Worm (Caenorhabditis elegans) whole organism, early embryonic: ENCODE results near the gene lev-9.
A peak's percentile ranks its signal among the peaks of the same experiment; 100 is the strongest.

Experiments
- B0310.2 ChIP-seq: sonication (generic microtip); optimal IDR thresholded peaks from 2 replicates; lab custom pipeline; 2016; ENCODE audit warnings: mild to moderate bottlenecking, missing genetic modification characterization, missing compliant biosample characterization
- F13C5.2 ChIP-seq: sonication (generic microtip); optimal IDR thresholded peaks from 2 replicates; lab custom pipeline; 2017; ENCODE audit warnings: mild to moderate bottlenecking, missing genetic modification characterization, inconsistent platforms, missing compliant biosample characterization
- aly-1 ChIP-seq: sonication (generic microtip); optimal IDR thresholded peaks from 2 replicates; lab custom pipeline; 2016; ENCODE audit warnings: missing genetic modification characterization, missing compliant biosample characterization
- ama-1 ChIP-seq: fragments of 150-350 bp; optimal IDR thresholded peaks from 2 replicates; lab custom pipeline; 2014
- ceh-13 ChIP-seq: fragments of 200-800 bp; sonication (Bioruptor generic); optimal IDR thresholded peaks from 2 replicates; lab custom pipeline; 2018; ENCODE audit warnings: mild to moderate bottlenecking, missing genetic modification characterization, missing compliant biosample characterization
- ceh-36 ChIP-seq: sonication (generic microtip); optimal IDR thresholded peaks from 2 replicates; lab custom pipeline; 2016; ENCODE audit warnings: missing genetic modification characterization, inconsistent platforms, missing compliant biosample characterization
- ets-7 ChIP-seq: sonication (generic microtip); optimal IDR thresholded peaks from 2 replicates; lab custom pipeline; 2016; ENCODE audit warnings: missing genotype, missing genetic modification characterization, missing compliant biosample characterization
- flt-1 ChIP-seq: fragments of 200-800 bp; sonication (Bioruptor generic); IDR thresholded peaks from 2 replicates; pipeline ENCODE4 v1.3.6; 2022; ENCODE audit warnings: missing genetic modification characterization, missing compliant biosample characterization
- hmbx-1 ChIP-seq: sonication (generic microtip); optimal IDR thresholded peaks from 2 replicates; lab custom pipeline; 2016; ENCODE audit warnings: mild to moderate bottlenecking, missing genetic modification characterization, missing compliant biosample characterization
- hmg-4 ChIP-seq: fragments of 200-800 bp; sonication (Bioruptor generic); optimal IDR thresholded peaks from 2 replicates; lab custom pipeline; 2018; ENCODE audit warnings: mild to moderate bottlenecking, missing genetic modification characterization, missing compliant biosample characterization
- hnd-1 ChIP-seq: sonication (generic microtip); optimal IDR thresholded peaks from 2 replicates; lab custom pipeline; 2016; ENCODE audit warnings: missing genetic modification characterization, missing compliant biosample characterization
- pes-1 ChIP-seq: fragments of 200-800 bp; sonication (Bioruptor generic); IDR thresholded peaks from 2 replicates; pipeline ENCODE4 v1.3.6; 2022; ENCODE audit warnings: missing genetic modification reagents, missing genetic modification characterization, missing compliant biosample characterization
- scrt-1 ChIP-seq: fragments of 200-800 bp; sonication (Bioruptor generic); IDR thresholded peaks from 2 replicates; pipeline ENCODE4 v1.3.6; 2022; ENCODE audit warnings: missing genetic modification characterization, missing compliant biosample characterization
- sea-1 ChIP-seq: fragments of 200-800 bp; sonication (Bioruptor generic); conservative IDR thresholded peaks from 2 replicates; pipeline ENCODE4 v1.3.6; 2022; ENCODE audit warnings: missing genetic modification characterization, missing compliant biosample characterization
- tbx-11 ChIP-seq: fragments of 200-800 bp; sonication (Bioruptor generic); IDR thresholded peaks from 2 replicates; pipeline ENCODE4 v1.3.6; 2022; ENCODE audit warnings: missing genetic modification characterization, missing compliant biosample characterization
- tbx-37 ChIP-seq: fragments of 200-800 bp; sonication (Bioruptor generic); conservative IDR thresholded peaks from 2 replicates; pipeline ENCODE4 v1.3.6; 2022; ENCODE audit warnings: missing genetic modification reagents, missing genetic modification characterization, missing compliant biosample characterization
- tra-4 ChIP-seq: sonication (generic microtip); optimal IDR thresholded peaks from 2 replicates; lab custom pipeline; 2017; ENCODE audit warnings: missing genetic modification characterization, missing compliant biosample characterization

lev-9 gene

DNA sequence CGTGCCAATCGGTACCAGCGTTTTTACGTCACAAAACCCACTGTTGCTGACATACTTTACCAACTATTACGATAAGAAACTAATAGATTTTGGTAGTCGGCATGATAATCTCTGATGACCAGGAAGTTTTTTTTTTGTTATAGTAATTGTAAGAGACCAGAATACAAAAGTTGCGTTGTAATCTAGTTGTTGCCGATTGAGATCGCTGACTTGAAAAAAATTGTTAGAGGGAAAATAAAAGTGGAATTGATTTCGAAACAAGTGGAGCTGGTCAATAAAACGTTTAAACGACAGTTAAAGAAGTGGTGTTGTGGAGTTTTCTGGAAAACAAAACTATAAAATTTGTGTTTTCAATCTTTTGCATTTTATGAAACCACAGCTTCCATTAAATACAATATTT lies 34.6 kb downstream of the lev-9 start:
- no peak for TF ChIP-seq tbx-37 (GFP tag; lab: Robert Waterston, UW)
- TF ChIP-seq hmbx-1 (tag; lab: Kevin White, UChicago) = no peak
- TF ChIP-seq flt-1 (GFP tag; lab: Robert Waterston, UW) = no peak
- TF ChIP-seq sea-1 (GFP tag; lab: Robert Waterston, UW) = no peak

DNA sequence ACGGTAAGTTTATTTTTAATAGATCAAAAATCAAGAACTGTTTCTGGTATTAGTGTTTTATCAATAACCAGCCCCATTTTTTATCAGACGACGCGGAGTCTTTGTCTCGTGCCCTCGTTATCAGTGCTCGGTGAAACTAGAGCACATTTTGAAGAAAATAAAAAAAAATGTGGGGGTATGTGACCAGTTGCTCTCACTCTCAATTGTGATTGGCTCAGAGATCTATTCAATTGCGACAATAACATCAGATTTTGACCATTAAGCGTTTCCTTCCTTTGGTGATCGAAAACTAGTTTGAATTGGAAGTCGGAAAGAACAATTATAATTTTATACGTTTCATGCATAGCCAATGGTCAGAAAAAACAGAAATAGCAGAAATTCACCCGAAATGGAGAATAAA lies 35.1 kb downstream of the lev-9 start:
- no peak for TF ChIP-seq F13C5.2 (tag; lab: Kevin White, UChicago)
- TF ChIP-seq tbx-37 (GFP tag; lab: Robert Waterston, UW) = no peak
- TF ChIP-seq B0310.2 (tag; lab: Kevin White, UChicago) = no peak
- TF ChIP-seq ama-1 (lab: Kevin White, UChicago) = no peak
- TF ChIP-seq ceh-13 (GFP tag; lab: Kevin White, UChicago) = no peak
- TF ChIP-seq hmg-4 (GFP tag; lab: Kevin White, UChicago) = no peak
- TF ChIP-seq tra-4 (tag; lab: Kevin White, UChicago) = no peak
- no peak for TF ChIP-seq hnd-1 (tag; lab: Kevin White, UChicago)
- no peak for TF ChIP-seq pes-1
- TF ChIP-seq tbx-11 (GFP tag; lab: Robert Waterston, UW) = no peak
- no peak for TF ChIP-seq sea-1 (GFP tag; lab: Robert Waterston, UW)
- no peak for TF ChIP-seq aly-1 (tag; lab: Kevin White, UChicago)
- TF ChIP-seq scrt-1 (GFP tag; lab: Robert Waterston, UW) = no peak
- no peak for TF ChIP-seq ets-7

DNA sequence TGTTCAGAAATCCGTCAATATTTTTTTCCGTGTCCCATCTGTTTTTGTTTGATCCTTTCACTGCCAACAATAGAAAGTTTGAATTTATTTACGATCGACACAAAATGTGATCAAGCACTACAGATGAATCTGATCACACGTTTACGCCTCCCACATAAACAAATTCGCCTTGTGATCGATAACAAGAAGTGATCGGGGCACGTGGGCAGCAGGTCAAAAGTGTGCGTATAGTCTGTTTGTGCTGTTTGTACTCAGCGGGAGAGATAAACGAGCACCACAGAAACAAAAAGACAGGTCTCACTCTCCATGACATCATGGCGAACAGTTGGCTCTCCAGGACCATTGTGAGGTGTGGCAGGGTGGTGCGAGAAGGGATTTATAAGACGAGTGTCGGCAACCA lies 36.0 kb downstream of the lev-9 start:
- TF ChIP-seq hmbx-1 (tag; lab: Kevin White, UChicago) (no peak), hmg-4 (GFP tag; lab: Kevin White, UChicago) (peak; percentile 58), tra-4 (tag; lab: Kevin White, UChicago) (no peak), ets-7 (peak; percentile 6), tbx-37 (GFP tag; lab: Robert Waterston, UW) (no peak), ama-1 (lab: Kevin White, UChicago) (no peak), hnd-1 (tag; lab: Kevin White, UChicago) (no peak), pes-1 (no peak), F13C5.2 (tag; lab: Kevin White, UChicago) (no peak), flt-1 (GFP tag; lab: Robert Waterston, UW) (no peak), tbx-11 (GFP tag; lab: Robert Waterston, UW) (0 out of 2 replicates have a peak, but pooled peaks have one; percentile 35), B0310.2 (tag; lab: Kevin White, UChicago) (no peak), ceh-36 (tag; lab: Kevin White, UChicago) (peak; percentile 49), sea-1 (GFP tag; lab: Robert Waterston, UW) (0 out of 2 replicates have a peak, but pooled peaks have one; percentile 32), scrt-1 (GFP tag; lab: Robert Waterston, UW) (no peak), ceh-13 (GFP tag; lab: Kevin White, UChicago) (no peak), aly-1 (tag; lab: Kevin White, UChicago) (no peak)

DNA sequence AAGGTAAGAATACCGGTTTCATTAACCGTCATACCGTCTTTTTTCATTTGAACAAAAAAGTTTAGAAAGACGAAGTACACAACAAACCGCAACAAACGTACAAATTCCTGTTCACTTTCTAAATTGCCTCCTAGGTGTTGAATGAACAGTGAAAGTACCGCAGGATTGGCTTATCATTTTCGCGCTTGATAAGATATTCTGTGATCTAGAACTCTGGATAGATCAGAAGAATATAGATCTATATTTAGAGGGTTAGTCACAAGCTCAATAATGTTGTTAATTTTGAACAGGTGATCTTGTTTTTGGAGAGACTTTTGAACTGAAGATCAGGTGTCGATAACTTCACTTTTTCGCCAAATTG lies 36.9 kb downstream of the lev-9 start:
- TF ChIP-seq tbx-37 (GFP tag; lab: Robert Waterston, UW) = no peak

DNA sequence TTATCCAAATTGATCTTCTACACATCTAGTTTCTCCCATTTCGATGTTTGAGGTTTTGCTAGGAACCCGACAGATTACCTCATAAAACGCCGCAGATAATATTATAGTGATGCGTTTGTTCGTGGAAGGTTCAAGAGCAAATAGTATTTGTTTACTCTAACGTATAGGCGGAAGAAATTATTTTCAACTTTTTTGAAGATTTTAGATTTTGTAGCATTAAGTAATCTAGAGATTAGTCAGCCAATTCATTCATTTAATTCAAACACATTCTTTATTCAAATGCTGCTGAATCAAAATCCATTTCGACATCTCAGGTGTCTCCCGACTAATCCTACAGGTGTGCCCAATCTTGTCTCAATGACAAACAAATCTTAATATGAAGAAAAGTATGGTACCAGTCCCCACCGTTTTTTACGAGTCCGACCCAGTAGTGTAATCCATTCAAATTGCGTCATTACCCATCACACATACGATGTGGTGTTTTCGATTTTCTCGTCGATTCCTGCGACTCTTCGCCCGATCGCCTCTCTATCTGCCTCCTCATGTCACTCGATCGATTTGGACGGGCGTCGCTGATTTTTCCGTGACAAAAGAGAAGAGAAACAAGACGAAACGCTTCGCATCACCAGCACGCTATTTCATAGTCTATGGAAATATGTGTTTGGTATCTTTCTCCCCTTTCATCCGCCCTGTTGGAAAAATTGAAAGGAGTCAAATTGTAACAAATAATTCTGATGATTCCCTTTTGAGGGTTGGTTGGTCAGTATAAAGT lies 37.4 kb downstream of the lev-9 start:
- TF ChIP-seq ceh-36 (tag; lab: Kevin White, UChicago) (peak; percentile 24), B0310.2 (tag; lab: Kevin White, UChicago) (no peak), flt-1 (GFP tag; lab: Robert Waterston, UW) (no peak), ceh-13 (GFP tag; lab: Kevin White, UChicago) (no peak), tbx-11 (GFP tag; lab: Robert Waterston, UW) (no peak), sea-1 (GFP tag; lab: Robert Waterston, UW) (peak; percentile 56; the same call in 1 of the 2 replicates), pes-1 (0 out of 2 replicates have a peak, but pooled peaks have one; percentile 11), hmg-4 (GFP tag; lab: Kevin White, UChicago) (peak; percentile 67), F13C5.2 (tag; lab: Kevin White, UChicago) (no peak)

DNA sequence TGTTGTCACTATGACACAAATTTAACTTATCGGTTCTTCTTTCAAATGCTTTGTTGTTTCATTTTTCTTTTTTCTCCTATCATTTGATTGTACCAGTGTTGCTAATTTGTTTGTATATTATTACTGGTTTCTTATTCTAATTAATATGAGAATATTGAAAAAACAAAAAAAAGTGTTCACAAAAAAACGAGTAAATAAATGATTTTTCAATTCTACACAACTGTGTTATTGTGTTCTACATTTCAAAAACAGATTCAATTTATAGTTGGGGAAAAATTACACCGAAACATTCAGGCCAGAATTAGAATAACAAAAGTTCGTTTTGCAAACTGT lies 38.0 kb downstream of the lev-9 start:
- no peak for TF ChIP-seq tbx-11 (GFP tag; lab: Robert Waterston, UW)
- TF ChIP-seq F13C5.2 (tag; lab: Kevin White, UChicago) = no peak
- no peak for TF ChIP-seq ets-7
- TF ChIP-seq sea-1 (GFP tag; lab: Robert Waterston, UW) = no peak
- TF ChIP-seq ceh-13 (GFP tag; lab: Kevin White, UChicago) = no peak
- no peak for TF ChIP-seq hmbx-1 (tag; lab: Kevin White, UChicago)
- TF ChIP-seq hnd-1 (tag; lab: Kevin White, UChicago) = no peak
- no peak for TF ChIP-seq tra-4 (tag; lab: Kevin White, UChicago)
- TF ChIP-seq ama-1 (lab: Kevin White, UChicago) = no peak
- TF ChIP-seq B0310.2 (tag; lab: Kevin White, UChicago) = no peak
- TF ChIP-seq aly-1 (tag; lab: Kevin White, UChicago) = no peak
- TF ChIP-seq flt-1 (GFP tag; lab: Robert Waterston, UW) = no peak
- TF ChIP-seq scrt-1 (GFP tag; lab: Robert Waterston, UW) = no peak
- TF ChIP-seq hmg-4 (GFP tag; lab: Kevin White, UChicago) = no peak
- no peak for TF ChIP-seq ceh-36 (tag; lab: Kevin White, UChicago)
- no peak for TF ChIP-seq pes-1
- no peak for TF ChIP-seq tbx-37 (GFP tag; lab: Robert Waterston, UW)

DNA sequence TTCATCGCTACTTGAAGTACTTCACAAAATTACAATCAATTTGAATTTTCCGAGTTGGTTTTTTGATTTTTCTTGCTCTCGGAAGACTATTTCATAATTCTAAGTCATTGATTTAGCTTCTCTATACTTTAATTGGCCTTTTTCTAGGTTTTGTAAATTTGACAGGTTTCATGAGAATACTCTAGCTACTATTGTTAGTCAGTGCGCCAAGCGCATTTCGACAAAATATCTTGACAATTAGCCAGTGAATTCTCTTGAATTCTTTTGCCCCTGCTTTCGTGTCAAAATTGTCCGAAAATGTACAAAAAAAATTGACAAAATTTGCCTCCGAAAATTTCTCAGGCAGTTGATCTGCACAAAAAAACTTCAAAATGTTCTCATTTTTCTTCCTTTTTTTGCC lies 38.4 kb downstream of the lev-9 start:
- TF ChIP-seq ceh-13 (GFP tag; lab: Kevin White, UChicago) = no peak
